Worm (Caenorhabditis elegans) whole organism, early embryonic: ENCODE measurements around the gene tsen-2.

Source experiments
- ama-1 ChIP-seq: fragments of 150-350 bp; optimal IDR thresholded peaks from 2 replicates; lab custom pipeline; 2014
- hnd-1 ChIP-seq: sonication (generic microtip); optimal IDR thresholded peaks from 2 replicates; lab custom pipeline; 2016; ENCODE audit warnings: missing genetic modification characterization, missing compliant biosample characterization

- TF ChIP-seq hnd-1 (tag; lab: Kevin White, UChicago) = no peak
- no peak for TF ChIP-seq ama-1 (lab: Kevin White, UChicago)
These were observed 21.9 kb downstream of the tsen-2 start for ce11 chrIII:11876130-11876529.
